Fruit fly (Drosophila melanogaster) whole organism, adult: ENCODE results near the gene SPARC.

Experiments used
- CG11617 ChIP-seq: fragments of 200-800 bp; sonication (Bioruptor generic); optimal IDR thresholded peaks from 2 replicates; lab custom pipeline; 2017; ENCODE audit warnings: mild to moderate bottlenecking, missing biosample characterization, missing genetic modification reagents, missing genetic modification characterization
- CG33017 ChIP-seq: fragments of 200-800 bp; sonication (Bioruptor generic); optimal IDR thresholded peaks from 2 replicates; lab custom pipeline; 2018; ENCODE audit warnings: missing biosample characterization, mild to moderate bottlenecking, missing genetic modification characterization, moderate library complexity
- CG7045 ChIP-seq: fragments of 200-800 bp; sonication (Bioruptor generic); optimal IDR thresholded peaks from 2 replicates; lab custom pipeline; 2017; ENCODE audit warnings: missing biosample characterization, mild to moderate bottlenecking, missing genetic modification characterization
- CG7101 ChIP-seq: fragments of 200-800 bp; sonication (Bioruptor generic); optimal IDR thresholded peaks from 2 replicates; lab custom pipeline; 2018; ENCODE audit warnings: missing biosample characterization, mild to moderate bottlenecking, missing genetic modification characterization, moderate library complexity
- Hr96 ChIP-seq: fragments of 200-800 bp; sonication (Bioruptor generic); optimal IDR thresholded peaks from 2 replicates; lab custom pipeline; 2016; ENCODE audit warnings: missing biosample characterization, missing genetic modification characterization
- bab1 ChIP-seq: fragments of 200-800 bp; sonication (Bioruptor generic); optimal IDR thresholded peaks from 3 replicates; lab custom pipeline; 2019; ENCODE audit warnings: missing biosample characterization, mild to moderate bottlenecking, missing genetic modification characterization, moderate library complexity
- cic ChIP-seq: fragments of 200-800 bp; sonication (Bioruptor generic); optimal IDR thresholded peaks from 2 replicates; lab custom pipeline; 2017; ENCODE audit warnings: missing biosample characterization, mild to moderate bottlenecking, missing genetic modification characterization, moderate library complexity
- cnc ChIP-seq, 2 experiments: fragments of >200 bp; optimal IDR thresholded peaks; 2 replicates each; lab custom pipeline; 2017
- tj ChIP-seq: fragments of 200-800 bp; sonication (Bioruptor generic); optimal IDR thresholded peaks from 3 replicates; lab custom pipeline; 2017; ENCODE audit warnings: missing biosample characterization, mild to moderate bottlenecking, missing genetic modification characterization, moderate library complexity

dm6 chr3R:26869431-26869830 lies 2.4 kb downstream of the SPARC start:
- TF ChIP-seq CG33017 (tag; lab: Kevin White, UChicago) = no peak
- TF ChIP-seq cic (GFP tag; lab: Kevin White, UChicago) = no peak
- no peak for TF ChIP-seq CG7101 (tag; lab: Kevin White, UChicago)
- TF ChIP-seq cnc (optimal IDR thresholded peaks at IDR 0.05; lab: Kevin White, UChicago) = no peak
- TF ChIP-seq Hr96 = no peak
- TF ChIP-seq bab1 (GFP tag; lab: Kevin White, UChicago) = no peak
- TF ChIP-seq CG7045 (GFP tag; lab: Kevin White, UChicago) = no peak
- no peak for TF ChIP-seq CG11617 (GFP tag; lab: Kevin White, UChicago)
- no peak for TF ChIP-seq tj (GFP tag; lab: Kevin White, UChicago)
